Fruit fly (Drosophila melanogaster) whole organism, embryonic: Measurements from ENCODE around the gene CG15012.
A peak's percentile ranks its signal among the peaks of the same experiment; 100 is the strongest.

ENCODE experiments used
- CG10209 ChIP-seq: fragments of 200-800 bp; sonication (Bioruptor generic); optimal IDR thresholded peaks from 3 replicates; lab custom pipeline; 2017; ENCODE audit warnings: missing biosample characterization, mild to moderate bottlenecking, missing genetic modification characterization, missing genetic modification reagents
- CG12155 ChIP-seq: fragments of 200-800 bp; sonication (Bioruptor generic); optimal IDR thresholded peaks from 3 replicates; lab custom pipeline; 2016; ENCODE audit warnings: missing biosample characterization, missing genetic modification characterization
- CG12391 ChIP-seq: fragments of 200-800 bp; sonication (Bioruptor generic); optimal IDR thresholded peaks from 3 replicates; lab custom pipeline; 2018; ENCODE audit warnings: missing biosample characterization, mild to moderate bottlenecking, missing genetic modification characterization, moderate library complexity
- CG14441 ChIP-seq: fragments of 200-800 bp; sonication (Bioruptor generic); IDR thresholded peaks from 2 replicates; pipeline ENCODE4 v1.3.6; 2022; ENCODE audit warnings: missing biosample characterization, missing genetic modification characterization
- CG15269 ChIP-seq: fragments of 200-800 bp; sonication (Bioruptor generic); optimal IDR thresholded peaks from 2 replicates; lab custom pipeline; 2018; ENCODE audit warnings: missing biosample characterization, mild to moderate bottlenecking, missing genetic modification characterization, moderate library complexity
- CG1603 ChIP-seq: fragments of 200-800 bp; sonication (Bioruptor generic); optimal IDR thresholded peaks from 2 replicates; lab custom pipeline; 2019; ENCODE audit warnings: missing biosample characterization, mild to moderate bottlenecking, missing genetic modification characterization, moderate library complexity
- CG16815 ChIP-seq: fragments of 200-800 bp; sonication (Bioruptor generic); optimal IDR thresholded peaks from 3 replicates; lab custom pipeline; 2017; ENCODE audit warnings: missing biosample characterization, mild to moderate bottlenecking, missing genetic modification characterization
- CG2116 ChIP-seq: fragments of 200-800 bp; sonication (Bioruptor generic); optimal IDR thresholded peaks from 3 replicates; lab custom pipeline; 2018; ENCODE audit warnings: missing biosample characterization, mild to moderate bottlenecking, missing genetic modification characterization
- CG2712 ChIP-seq: fragments of 200-800 bp; optimal IDR thresholded peaks from 3 replicates; lab custom pipeline; 2019; ENCODE audit warnings: missing biosample characterization, mild to moderate bottlenecking, missing genetic modification characterization, moderate library complexity
- CG30020 ChIP-seq: fragments of 200-800 bp; optimal IDR thresholded peaks from 2 replicates; lab custom pipeline; 2019; ENCODE audit warnings: missing biosample characterization, mild to moderate bottlenecking, missing genetic modification characterization, moderate library complexity
- CG31224 ChIP-seq: fragments of 200-800 bp; sonication (Bioruptor generic); IDR thresholded peaks from 2 replicates; pipeline ENCODE4 v1.3.6; 2022; ENCODE audit warnings: missing biosample characterization, missing genetic modification characterization
- CG33213 ChIP-seq: fragments of 200-800 bp; sonication (Bioruptor generic); optimal IDR thresholded peaks from 3 replicates; lab custom pipeline; 2016; ENCODE audit warnings: missing biosample characterization, missing genetic modification characterization
- CG4360 ChIP-seq: fragments of 200-800 bp; sonication (Bioruptor generic); IDR thresholded peaks from 2 replicates; pipeline ENCODE4 v1.3.6; 2022; ENCODE audit warnings: missing biosample characterization, missing genetic modification characterization
- CG6791 ChIP-seq: fragments of 200-800 bp; sonication (Bioruptor generic); IDR thresholded peaks from 3 replicates; pipeline ENCODE4 v1.3.6; 2022; ENCODE audit warnings: missing biosample characterization, missing genetic modification characterization; ENCODE audit not compliant: partially characterized antibody
- CG9727 ChIP-seq: fragments of 200-800 bp; sonication (Bioruptor generic); optimal IDR thresholded peaks from 3 replicates; lab custom pipeline; 2017; ENCODE audit warnings: missing biosample characterization, mild to moderate bottlenecking, missing genetic modification characterization
- Camta ChIP-seq: fragments of 200-800 bp; sonication (Bioruptor generic); optimal IDR thresholded peaks from 2 replicates; lab custom pipeline; 2016; ENCODE audit warnings: missing biosample characterization, missing genetic modification characterization
- E2f2 ChIP-seq: fragments of 200-800 bp; sonication (Bioruptor generic); IDR thresholded peaks from 2 replicates; pipeline ENCODE4 v1.3.6; 2022; ENCODE audit warnings: missing biosample characterization, missing genetic modification characterization
- ERR ChIP-seq: fragments of 200-800 bp; sonication (Bioruptor generic); optimal IDR thresholded peaks from 2 replicates; lab custom pipeline; 2016; ENCODE audit warnings: missing biosample characterization, missing genetic modification characterization
- Ets65A ChIP-seq: fragments of 200-800 bp; sonication (Bioruptor generic); peaks from one replicate; lab custom pipeline; 2016; ENCODE audit warnings: missing biosample characterization, missing genetic modification characterization
- HLH4C ChIP-seq: fragments of 200-800 bp; sonication (Bioruptor generic); IDR thresholded peaks from 3 replicates; pipeline ENCODE4 v1.3.6; 2022; ENCODE audit warnings: missing biosample characterization, missing genetic modification characterization; ENCODE audit not compliant: partially characterized antibody
- Kr ChIP-seq: fragments of 200-800 bp; sonication (Bioruptor generic); optimal IDR thresholded peaks from 2 replicates; lab custom pipeline; 2017; ENCODE audit warnings: missing biosample characterization, mild to moderate bottlenecking, missing genetic modification characterization
- Lhr ChIP-seq: fragments of 200-800 bp; sonication (Bioruptor generic); optimal IDR thresholded peaks from 3 replicates; lab custom pipeline; 2017; ENCODE audit warnings: mild to moderate bottlenecking, missing biosample characterization, missing genetic modification reagents, missing genetic modification characterization
- MBD-R2 ChIP-seq: fragments of 200-800 bp; sonication (Bioruptor generic); IDR thresholded peaks from 2 replicates; pipeline ENCODE4 v1.3.6; 2022; ENCODE audit warnings: missing biosample characterization, missing genetic modification characterization
- Mad ChIP-seq: fragments of 200-800 bp; sonication (Bioruptor generic); optimal IDR thresholded peaks from 2 replicates; lab custom pipeline; 2016; ENCODE audit warnings: missing biosample characterization, missing genetic modification characterization
- Opbp ChIP-seq: fragments of 200-800 bp; sonication (Bioruptor generic); IDR thresholded peaks from 3 replicates; pipeline ENCODE4 v1.3.6; 2022; ENCODE audit warnings: missing biosample characterization, missing genetic modification characterization; ENCODE audit not compliant: partially characterized antibody
- Poxn ChIP-seq: fragments of 200-800 bp; sonication (Bioruptor generic); IDR thresholded peaks from 2 replicates; pipeline ENCODE4 v1.3.6; 2022; ENCODE audit warnings: missing biosample characterization, missing genetic modification characterization
- Ravus ChIP-seq: fragments of 200-800 bp; sonication (Bioruptor generic); IDR thresholded peaks from 2 replicates; pipeline ENCODE4 v1.3.6; 2022; ENCODE audit warnings: missing biosample characterization, missing genetic modification characterization
- Rfx ChIP-seq: fragments of 200-800 bp; sonication (Bioruptor generic); IDR thresholded peaks from 2 replicates; pipeline ENCODE4 v1.3.6; 2022; ENCODE audit warnings: missing biosample characterization, missing genetic modification characterization
- Sry-δ ChIP-seq: fragments of 200-800 bp; sonication (Bioruptor generic); optimal IDR thresholded peaks from 2 replicates; lab custom pipeline; 2016; ENCODE audit warnings: missing biosample characterization, missing genetic modification characterization
- YL-1 ChIP-seq: fragments of 200-800 bp; sonication (Bioruptor generic); optimal IDR thresholded peaks from 3 replicates; lab custom pipeline; 2017; ENCODE audit warnings: missing biosample characterization, mild to moderate bottlenecking, missing genetic modification characterization
- ac ChIP-seq: fragments of 200-800 bp; sonication (Bioruptor generic); optimal IDR thresholded peaks from 3 replicates; lab custom pipeline; 2017; ENCODE audit warnings: missing biosample characterization, mild to moderate bottlenecking, missing genetic modification characterization
- amos ChIP-seq: fragments of 200-800 bp; sonication (Bioruptor generic); IDR thresholded peaks from 2 replicates; pipeline ENCODE4 v1.3.6; 2022; ENCODE audit warnings: missing biosample characterization, missing genetic modification characterization; ENCODE audit not compliant: partially characterized antibody
- az2 ChIP-seq: fragments of 200-800 bp; sonication (Bioruptor generic); optimal IDR thresholded peaks from 3 replicates; lab custom pipeline; 2016; ENCODE audit warnings: missing biosample characterization, missing genetic modification characterization
- btn ChIP-seq: fragments of 200-800 bp; sonication (Bioruptor generic); optimal IDR thresholded peaks from 2 replicates; lab custom pipeline; 2016; ENCODE audit warnings: missing biosample characterization, missing genetic modification characterization
- caup ChIP-seq: fragments of 200-800 bp; sonication (Bioruptor generic); optimal IDR thresholded peaks from 3 replicates; lab custom pipeline; 2017; ENCODE audit warnings: missing biosample characterization, mild to moderate bottlenecking, missing genetic modification characterization, moderate library complexity; ENCODE audit not compliant: severe bottlenecking
- da ChIP-seq: fragments of 200-800 bp; sonication (Bioruptor generic); optimal IDR thresholded peaks from 2 replicates; lab custom pipeline; 2016; ENCODE audit warnings: missing biosample characterization, missing genetic modification characterization
- dm ChIP-seq: fragments of 200-800 bp; sonication (Bioruptor generic); optimal IDR thresholded peaks from 3 replicates; lab custom pipeline; 2016; ENCODE audit warnings: missing biosample characterization, missing genetic modification characterization
- esg ChIP-seq: fragments of 200-800 bp; sonication (Bioruptor generic); conservative IDR thresholded peaks from 2 replicates; pipeline ENCODE4 v1.3.6; 2022; ENCODE audit warnings: missing biosample characterization, missing genetic modification characterization
- fd3F ChIP-seq: fragments of 200-800 bp; sonication (Bioruptor generic); optimal IDR thresholded peaks from 2 replicates; lab custom pipeline; 2018; ENCODE audit warnings: missing biosample characterization, mild to moderate bottlenecking, missing genetic modification characterization, moderate library complexity
- fu2 ChIP-seq: fragments of 200-800 bp; sonication (Bioruptor generic); optimal IDR thresholded peaks from 2 replicates; lab custom pipeline; 2016; ENCODE audit warnings: missing biosample characterization, missing genetic modification characterization
- h ChIP-seq: fragments of >200 bp; optimal IDR thresholded peaks from 2 replicates; lab custom pipeline; 2017
- kah ChIP-seq: fragments of 200-800 bp; sonication (Bioruptor generic); optimal IDR thresholded peaks from 2 replicates; lab custom pipeline; 2018; ENCODE audit warnings: missing biosample characterization, mild to moderate bottlenecking, missing genetic modification characterization
- lilli ChIP-seq: fragments of 200-800 bp; sonication (Bioruptor generic); optimal IDR thresholded peaks from 3 replicates; lab custom pipeline; 2016; ENCODE audit warnings: missing biosample characterization, missing genetic modification characterization
- lola ChIP-seq, 3 experiments: fragments of >200 bp in 2 of 3; fragments of 200-800 bp in 1 of 3; sonication (Bioruptor generic) in 1 of 3; optimal IDR thresholded peaks; 2 replicates each; lab custom pipeline; 2017 to 2019; ENCODE audit warnings: missing biosample characterization in 3 of 3, missing genetic modification characterization in 3 of 3, mild to moderate bottlenecking in 1 of 3, moderate library complexity in 1 of 3
- prd ChIP-seq, 3 experiments: fragments of >200 bp in 2 of 3; fragments of 200-800 bp in 1 of 3; sonication (Bioruptor generic) in 1 of 3; optimal IDR thresholded peaks in 2 of 3; IDR thresholded peaks in 1 of 3; 2 replicates in 2 of 3; 3 replicates in 1 of 3; pipeline versions ENCODE4 v1.3.6 to Lab custom; 2017 to 2022; ENCODE audit warnings: missing biosample characterization in 1 of 3, missing genetic modification characterization in 1 of 3
- ro ChIP-seq: fragments of 200-800 bp; sonication (Bioruptor generic); IDR thresholded peaks from 2 replicates; pipeline ENCODE4 v1.3.6; 2022; ENCODE audit warnings: missing biosample characterization, missing genetic modification characterization
- sens-2 ChIP-seq: fragments of 200-800 bp; sonication (Bioruptor generic); IDR thresholded peaks from 2 replicates; pipeline ENCODE4 v1.3.6; 2022; ENCODE audit warnings: missing biosample characterization, missing genetic modification characterization
- sr ChIP-seq: fragments of 200-800 bp; sonication (Bioruptor generic); IDR thresholded peaks from 3 replicates; pipeline ENCODE4 v1.3.6; 2022; ENCODE audit warnings: missing biosample characterization, missing genetic modification characterization
- sug ChIP-seq: fragments of 200-800 bp; optimal IDR thresholded peaks from 2 replicates; lab custom pipeline; 2019; ENCODE audit warnings: missing biosample characterization, mild to moderate bottlenecking, missing genetic modification characterization, moderate library complexity
- usp ChIP-seq: fragments of >200 bp; optimal IDR thresholded peaks from 2 replicates; lab custom pipeline; 2017; ENCODE audit warnings: missing biosample characterization, missing genetic modification characterization

The CG15012 gene

DNA sequence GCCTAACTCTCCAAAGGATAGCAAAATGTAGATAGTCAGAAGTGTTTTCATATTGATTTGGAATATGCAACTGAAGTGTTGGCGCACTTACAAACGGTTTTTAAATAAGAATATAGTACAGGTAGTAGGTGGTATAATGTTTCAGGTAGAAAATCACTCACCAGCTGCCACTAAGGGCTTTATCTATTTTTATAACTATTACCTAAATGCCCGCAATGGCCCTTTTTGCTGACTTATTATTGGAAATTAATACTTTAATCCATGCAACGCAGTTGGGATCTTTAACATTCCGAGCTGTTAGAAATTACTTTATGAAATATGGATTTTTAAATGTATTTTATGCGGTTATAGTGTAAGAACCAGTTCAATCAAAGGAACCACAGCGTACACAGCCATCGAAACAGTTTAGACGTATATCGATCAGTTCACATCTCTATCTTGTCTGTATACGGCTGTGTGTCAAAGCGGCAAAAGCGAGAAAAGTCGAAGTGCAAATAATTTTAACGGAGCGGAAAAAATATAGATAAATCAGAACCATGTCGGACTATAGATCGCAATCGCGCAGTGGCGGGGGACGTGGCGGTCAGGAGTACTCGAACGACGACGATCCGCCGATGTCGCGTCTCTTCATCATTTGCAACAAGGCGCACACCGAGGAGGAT, 8.5 kb downstream of the CG15012 start, which contains the start of the genes srw and CG1316 (continued):
- TF ChIP-seq E2f2 (peak; percentile 71), ro (no peak), Poxn (no peak), CG6791 (peak; percentile 8; the same call in 1 of the 3 replicates), CG9727 (no peak), Lhr (GFP tag; lab: Kevin White, UChicago) (no peak), CG30020 (tag; lab: Kevin White, UChicago) (peak; percentile 32), lilli (GFP tag; lab: Kevin White, UChicago) (peak; percentile 12), dm (GFP tag; lab: Kevin White, UChicago) (no peak), Rfx (GFP tag; lab: Robert Waterston, UW) (0 out of 2 replicates have a peak, but pooled peaks have one; percentile 38), fu2 (no peak), sug (tag; lab: Kevin White, UChicago) (peak; percentile 23), Ets65A (GFP tag; lab: Kevin White, UChicago) (peak; percentile 58), CG2712 (tag; lab: Kevin White, UChicago) (peak; percentile 11), CG12391 (no peak), YL-1 (peak; percentile 82), Sry-δ (GFP tag; lab: Kevin White, UChicago) (peak; percentile 81), Kr (GFP tag; lab: Kevin White, UChicago) (no peak), Camta (GFP tag; lab: Kevin White, UChicago) (no peak), az2 (GFP tag; lab: Kevin White, UChicago) (no peak), sr (no peak), Mad (no peak), esg (GFP tag; lab: Robert Waterston, UW) (no peak), Opbp (GFP tag; lab: Robert Waterston, UW) (peak; percentile 35; the same call in 1 of the 3 replicates), ac (no peak), CG12155 (GFP tag; lab: Kevin White, UChicago) (no peak), CG2116 (GFP tag; lab: Kevin White, UChicago) (peak; percentile 53), sens-2 (GFP tag; lab: Robert Waterston, UW) (no peak), prd (optimal IDR thresholded peaks at IDR 0.05; lab: Kevin White, UChicago) (no peak), prd (GFP tag; IDR thresholded peaks at IDR 0.05; lab: Robert Waterston, UW) (no peak), amos (GFP tag; lab: Robert Waterston, UW) (peak; percentile 50; the same call in 1 of the 2 replicates), CG33213 (GFP tag; lab: Kevin White, UChicago) (no peak), ERR (GFP tag; lab: Kevin White, UChicago) (no peak), CG16815 (GFP tag; lab: Kevin White, UChicago) (no peak), fd3F (no peak), CG31224 (GFP tag; lab: Robert Waterston, UW) (no peak), CG4360 (GFP tag; lab: Robert Waterston, UW) (no peak), da (no peak), caup (no peak), HLH4C (GFP tag; lab: Robert Waterston, UW) (no peak; the same call in 2 of the 3 replicates), CG10209 (GFP tag; lab: Kevin White, UChicago) (no peak), lola (GFP tag; optimal IDR thresholded peaks at IDR 0.05; lab: Kevin White, UChicago) (no peak), CG15269 (tag; lab: Kevin White, UChicago) (no peak), kah (GFP tag; lab: Kevin White, UChicago) (no peak), usp (no peak), CG1603 (tag; lab: Kevin White, UChicago) (peak; percentile 52), MBD-R2 (GFP tag; lab: Robert Waterston, UW) (peak; percentile 75), h (lab: Kevin White, UChicago) (no peak), btn (no peak), Ravus (no peak), CG14441 (GFP tag; lab: Robert Waterston, UW) (no peak)
